Worm (Caenorhabditis elegans) whole organism, young adult: ENCODE measurements around the gene cyp-44A1.
"Not testable (repeated sequence)": the region's sequence is repeated elsewhere in the genome, so short reads cannot be mapped to it uniquely, and the experiment has no call there.

Experiments
- B0035.1 ChIP-seq: sonication (generic microtip); optimal IDR thresholded peaks from 2 replicates; lab custom pipeline; 2016; ENCODE audit warnings: missing genetic modification characterization, mild to moderate bottlenecking, missing compliant biosample characterization, missing genotype, missing genetic modification reagents
- C17E4.6 ChIP-seq: fragments of 200-800 bp; sonication (Bioruptor generic); IDR thresholded peaks from 2 replicates; pipeline ENCODE4 v1.3.6; 2022; ENCODE audit warnings: missing genetic modification reagents, missing genetic modification characterization, missing compliant biosample characterization
- F10E7.11 ChIP-seq: sonication (generic microtip); optimal IDR thresholded peaks from 2 replicates; lab custom pipeline; 2017; ENCODE audit warnings: mild to moderate bottlenecking, missing genetic modification characterization, moderate library complexity, missing compliant biosample characterization
- F37B4.10 ChIP-seq: fragments of 200-800 bp; sonication (Bioruptor generic); IDR thresholded peaks from 2 replicates; pipeline ENCODE4 v1.3.6; 2022; ENCODE audit warnings: missing genetic modification characterization, missing compliant biosample characterization
- F49E8.2 ChIP-seq: sonication (generic microtip); optimal IDR thresholded peaks from 3 replicates; lab custom pipeline; 2017; ENCODE audit warnings: missing genetic modification characterization, mild to moderate bottlenecking, missing compliant biosample characterization, antibody characterized with exemption, moderate library complexity; ENCODE audit not compliant: insufficient read depth
- F55B11.4 ChIP-seq: sonication (generic microtip); optimal IDR thresholded peaks from 2 replicates; lab custom pipeline; 2016; ENCODE audit warnings: missing compliant biosample characterization, missing genetic modification characterization, borderline replicate concordance; ENCODE audit not compliant: insufficient read depth
- T07F8.4 ChIP-seq: sonication (generic microtip); optimal IDR thresholded peaks from 2 replicates; lab custom pipeline; 2016; ENCODE audit warnings: mild to moderate bottlenecking, missing genetic modification characterization, moderate library complexity, missing compliant biosample characterization
- Y53F4B.3 ChIP-seq: fragments of 200-800 bp; sonication (Bioruptor generic); IDR thresholded peaks from 2 replicates; pipeline ENCODE4 v1.3.6; 2022; ENCODE audit warnings: missing genetic modification reagents, missing genetic modification characterization, missing compliant biosample characterization
- Y95B8A.8 ChIP-seq: fragments of 200-800 bp; sonication (Bioruptor generic); IDR thresholded peaks from 2 replicates; pipeline ENCODE4 v1.3.6; 2022; ENCODE audit warnings: missing genetic modification reagents, missing genetic modification characterization, missing compliant biosample characterization
- atf-7 ChIP-seq: sonication (generic microtip); optimal IDR thresholded peaks from 2 replicates; lab custom pipeline; 2017; ENCODE audit warnings: mild to moderate bottlenecking, missing genetic modification characterization, missing compliant biosample characterization
- attf-3 ChIP-seq: fragments of 200-800 bp; sonication (Bioruptor generic); conservative IDR thresholded peaks from 2 replicates; pipeline ENCODE4 v1.3.6; 2022; ENCODE audit warnings: missing genetic modification reagents, missing genetic modification characterization, missing compliant biosample characterization
- attf-5 ChIP-seq: fragments of 200-800 bp; sonication (Bioruptor generic); optimal IDR thresholded peaks from 2 replicates; lab custom pipeline; 2018; ENCODE audit warnings: mild to moderate bottlenecking, missing genetic modification characterization, missing compliant biosample characterization
- ccch-3 ChIP-seq: fragments of 200-800 bp; sonication (Bioruptor generic); optimal IDR thresholded peaks from 2 replicates; lab custom pipeline; 2018; ENCODE audit warnings: mild to moderate bottlenecking, missing genetic modification characterization, missing compliant biosample characterization
- dpl-1 ChIP-seq: fragments of 150-350 bp; optimal IDR thresholded peaks from 2 replicates; lab custom pipeline; 2014; ENCODE audit warnings: missing biosample characterization, missing genetic modification reagents, missing genetic modification characterization
- efl-1 ChIP-seq: fragments of 150-350 bp; optimal IDR thresholded peaks from 2 replicates; lab custom pipeline; 2014; ENCODE audit warnings: missing biosample characterization, missing genetic modification reagents, missing genetic modification characterization
- egl-18 ChIP-seq: fragments of 200-800 bp; sonication (Bioruptor generic); IDR thresholded peaks from 2 replicates; pipeline ENCODE4 v1.3.6; 2022; ENCODE audit warnings: missing genetic modification reagents, missing genetic modification characterization, missing compliant biosample characterization
- gei-17 ChIP-seq: fragments of 200-800 bp; sonication (Bioruptor generic); optimal IDR thresholded peaks from 2 replicates; lab custom pipeline; 2018; ENCODE audit warnings: mild to moderate bottlenecking, missing genetic modification characterization, missing compliant biosample characterization
- hmg-1.2 ChIP-seq: fragments of 200-800 bp; sonication (Bioruptor generic); IDR thresholded peaks from 2 replicates; pipeline ENCODE4 v1.3.6; 2022; ENCODE audit warnings: missing genetic modification reagents, missing genetic modification characterization, missing compliant biosample characterization
- let-526 ChIP-seq: fragments of 200-800 bp; sonication (Bioruptor generic); IDR thresholded peaks from 2 replicates; pipeline ENCODE4 v1.3.6; 2022; ENCODE audit warnings: missing genetic modification reagents, missing genetic modification characterization, missing compliant biosample characterization
- lin-26 ChIP-seq: fragments of 200-800 bp; sonication (Bioruptor generic); IDR thresholded peaks from 2 replicates; pipeline ENCODE4 v1.3.6; 2022; ENCODE audit warnings: missing genetic modification reagents, missing genetic modification characterization, missing compliant biosample characterization
- lsl-1 ChIP-seq: fragments of 200-800 bp; sonication (Bioruptor generic); optimal IDR thresholded peaks from 2 replicates; lab custom pipeline; 2018; ENCODE audit warnings: mild to moderate bottlenecking, missing genetic modification characterization, moderate library complexity, missing compliant biosample characterization
- madf-3 ChIP-seq: fragments of 200-800 bp; sonication (Bioruptor generic); IDR thresholded peaks from 2 replicates; pipeline ENCODE4 v1.3.6; 2022; ENCODE audit warnings: missing genetic modification reagents, missing genetic modification characterization, missing compliant biosample characterization
- nfya-2 ChIP-seq: fragments of 200-800 bp; sonication (Bioruptor generic); IDR thresholded peaks from 2 replicates; pipeline ENCODE4 v1.3.6; 2022; ENCODE audit warnings: missing genetic modification reagents, missing genetic modification characterization, missing compliant biosample characterization
- nfyb-1 ChIP-seq: fragments of 200-800 bp; sonication (Bioruptor generic); IDR thresholded peaks from 2 replicates; pipeline ENCODE4 v1.3.6; 2022; ENCODE audit warnings: missing genetic modification reagents, missing genetic modification characterization, missing compliant biosample characterization
- nhr-27 ChIP-seq: fragments of 200-800 bp; sonication (Bioruptor generic); optimal IDR thresholded peaks from 2 replicates; lab custom pipeline; 2018; ENCODE audit warnings: mild to moderate bottlenecking, missing genetic modification characterization, moderate library complexity, missing compliant biosample characterization
- rcor-1 ChIP-seq: fragments of 200-800 bp; sonication (Bioruptor generic); IDR thresholded peaks from 2 replicates; pipeline ENCODE4 v1.3.6; 2022; ENCODE audit warnings: missing genetic modification reagents, missing genetic modification characterization, missing compliant biosample characterization
- snpc-4 ChIP-seq, 5 experiments: fragments of 150-350 bp in 1 of 5; sonication (generic microtip) in 4 of 5; optimal IDR thresholded peaks; 2 replicates each; lab custom pipeline; 2014 to 2018; ENCODE audit warnings: missing genetic modification characterization in 5 of 5, missing biosample characterization in 3 of 5, antibody characterized with exemption in 2 of 5, mild to moderate bottlenecking in 2 of 5, missing compliant biosample characterization in 2 of 5, missing genotype in 2 of 5, moderate library complexity in 2 of 5, missing genetic modification reagents in 1 of 5
- somi-1 ChIP-seq: fragments of 200-800 bp; sonication (Bioruptor generic); optimal IDR thresholded peaks from 2 replicates; lab custom pipeline; 2018; ENCODE audit warnings: mild to moderate bottlenecking, missing genetic modification characterization, missing compliant biosample characterization
- sptf-2 ChIP-seq: fragments of 200-800 bp; sonication (Bioruptor generic); optimal IDR thresholded peaks from 2 replicates; lab custom pipeline; 2018; ENCODE audit warnings: mild to moderate bottlenecking, missing genetic modification characterization, missing compliant biosample characterization
- tbx-9 ChIP-seq: sonication (generic microtip); optimal IDR thresholded peaks from 2 replicates; lab custom pipeline; 2016; ENCODE audit warnings: borderline replicate concordance, missing genetic modification characterization, inconsistent platforms, missing compliant biosample characterization
- ztf-3 ChIP-seq: fragments of 200-800 bp; sonication (Bioruptor generic); optimal IDR thresholded peaks from 2 replicates; lab custom pipeline; 2018; ENCODE audit warnings: mild to moderate bottlenecking, missing genetic modification characterization, missing compliant biosample characterization

cyp-44A1 gene

DNA sequence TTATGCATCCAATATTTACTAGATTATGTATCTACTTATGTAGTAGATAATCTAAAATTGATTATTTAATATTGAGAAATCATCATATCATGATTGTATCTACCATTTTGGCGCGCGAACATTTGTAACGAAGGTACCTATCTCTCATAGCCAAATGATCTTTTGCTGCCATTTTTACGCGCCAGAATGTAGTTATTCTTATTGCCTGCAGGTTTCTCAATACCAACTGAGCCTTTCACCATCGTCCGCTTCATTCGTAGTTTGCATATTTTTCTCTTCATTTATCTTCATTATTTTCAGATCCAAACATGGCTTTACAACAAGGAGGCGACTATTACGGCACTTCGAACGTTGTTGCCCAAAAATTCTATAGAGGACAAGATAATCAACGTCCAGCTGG is 24.0 kb downstream of the cyp-44A1 start, which contains the start of gene ZK177.1:
ZK177.1 (plus strand) TSS at position 301 of the 400 bp plus-strand sequence.
- peak; percentile 13 for TF ChIP-seq efl-1 (GFP tag; lab: Kevin White, UChicago)
- no peak for TF ChIP-seq attf-5
- TF ChIP-seq rcor-1: no peak

DNA sequence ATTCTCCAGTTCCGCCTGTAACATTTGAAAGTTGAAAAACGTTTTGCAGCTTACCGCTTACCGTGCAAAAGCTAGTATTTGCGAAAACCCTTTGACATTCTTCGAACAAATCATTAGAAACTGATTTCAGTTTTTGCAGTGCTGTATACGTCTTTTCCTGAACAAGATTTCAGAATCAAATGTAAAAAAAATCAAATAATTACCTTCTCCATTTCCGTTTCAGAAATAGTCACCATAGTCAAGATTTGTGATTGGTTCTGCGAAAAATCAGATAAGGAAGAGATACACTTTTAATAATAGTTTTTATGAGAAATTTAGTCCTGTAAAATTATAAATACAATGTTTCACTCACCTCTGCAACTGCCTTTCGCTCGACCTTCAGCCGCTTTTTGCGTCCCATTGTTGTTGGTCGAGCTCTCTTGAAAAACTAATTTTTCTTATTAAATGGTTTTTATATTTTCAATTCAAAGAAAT is 28.0 kb downstream of the cyp-44A1 start, which contains the start of gene C17C3.9:
C17C3.9 (minus strand) TSS at position 424 of the 474 bp plus-strand sequence.
- TF ChIP-seq tbx-9 (tag; lab: Kevin White, UChicago): no peak
- no peak for TF ChIP-seq gei-17
- no peak for TF ChIP-seq lsl-1 (GFP tag; lab: Kevin White, UChicago)
- no peak for TF ChIP-seq C17E4.6 (GFP tag; lab: Robert Waterston, UW)
- no peak for TF ChIP-seq attf-3 (GFP tag; lab: Robert Waterston, UW)
- TF ChIP-seq F49E8.2 (tag; lab: Kevin White, UChicago): no peak
- TF ChIP-seq nhr-27 (tag; lab: Kevin White, UChicago): no peak
- no peak for TF ChIP-seq snpc-4 (GFP tag; optimal IDR thresholded peaks at IDR 0.05; lab: Kevin White, UChicago)
- no peak for TF ChIP-seq snpc-4 (tag; optimal IDR thresholded peaks at IDR 0.05; lab: Kevin White, UChicago)
- no peak for TF ChIP-seq F55B11.4 (tag; lab: Kevin White, UChicago)

DNA sequence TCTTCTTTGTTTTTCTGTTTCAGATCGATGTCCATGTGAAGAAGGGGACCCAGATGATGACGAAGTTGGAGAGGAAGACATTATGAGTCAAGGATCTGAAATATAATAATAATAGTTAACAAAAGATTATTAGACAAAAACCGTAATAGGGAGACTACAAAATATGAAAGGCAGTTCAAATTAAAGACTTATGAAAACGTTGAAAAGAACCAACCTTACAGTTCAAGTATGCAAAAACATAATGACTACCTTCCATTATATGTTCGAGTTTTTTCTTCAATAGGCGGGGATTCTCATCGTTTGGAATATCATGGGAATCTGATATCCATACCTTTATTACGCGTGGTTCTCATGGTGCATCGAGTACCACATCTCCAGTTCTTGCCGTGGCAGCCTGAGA is 29.8 kb downstream of the cyp-44A1 start, which contains the start of gene hlh-26:
hlh-26 (minus strand) TSS at position 101 of the 400 bp plus-strand sequence.
- TF ChIP-seq lin-26 (GFP tag; lab: Robert Waterston, UW): no peak
- TF ChIP-seq sptf-2 (GFP tag; lab: Kevin White, UChicago): no peak
- TF ChIP-seq atf-7 (tag; lab: Kevin White, UChicago): no peak
- no peak for TF ChIP-seq hmg-1.2 (GFP tag; lab: Robert Waterston, UW)
- TF ChIP-seq Y53F4B.3 (GFP tag; lab: Robert Waterston, UW): no peak
- no peak for TF ChIP-seq F10E7.11
- no peak for TF ChIP-seq nfyb-1
- no peak for TF ChIP-seq dpl-1 (GFP tag; lab: Kevin White, UChicago)
- no peak for TF ChIP-seq let-526 (GFP tag; lab: Robert Waterston, UW)
- TF ChIP-seq F37B4.10: no peak
- TF ChIP-seq F49E8.2 (tag; lab: Kevin White, UChicago): no peak
- no peak for TF ChIP-seq nfya-2 (GFP tag; lab: Robert Waterston, UW)
- no peak for TF ChIP-seq tbx-9 (tag; lab: Kevin White, UChicago)
- TF ChIP-seq madf-3 (GFP tag; lab: Robert Waterston, UW): no peak
- TF ChIP-seq ztf-3 (GFP tag; lab: Kevin White, UChicago): no peak
- TF ChIP-seq ccch-3 (GFP tag; lab: Kevin White, UChicago): no peak
- TF ChIP-seq somi-1 (GFP tag; lab: Kevin White, UChicago): no peak
- no peak for TF ChIP-seq gei-17
- no peak for TF ChIP-seq egl-18 (GFP tag; lab: Robert Waterston, UW)
- no peak for TF ChIP-seq Y95B8A.8 (GFP tag; lab: Robert Waterston, UW)

DNA sequence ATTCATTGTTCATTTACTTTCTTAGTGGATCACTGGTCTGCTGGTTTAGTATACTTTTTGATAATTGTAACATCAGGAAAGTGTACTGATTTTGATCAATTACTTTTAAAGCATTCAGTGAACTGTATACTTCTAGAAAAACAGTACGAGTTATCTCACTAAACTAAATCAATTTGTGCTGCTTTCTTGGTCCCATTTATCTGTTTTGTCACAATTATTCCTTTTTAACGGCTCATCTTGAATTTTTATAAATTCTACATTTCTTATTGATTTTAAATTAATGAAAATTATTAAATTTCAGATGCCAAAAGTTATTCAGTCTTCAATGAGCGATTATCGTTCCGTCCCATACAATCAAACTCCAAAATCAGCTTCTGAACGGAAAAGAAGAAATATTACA is 31.1 kb downstream of the cyp-44A1 start, which contains the start of gene hlh-25:
hlh-25 (plus strand) TSS at position 301 of the 400 bp plus-strand sequence.
- TF ChIP-seq B0035.1 (tag; lab: Kevin White, UChicago); T07F8.4 (tag; lab: Kevin White, UChicago); F37B4.10: not testable (repeated sequence)
